Worm (Caenorhabditis elegans) whole organism, L1 larva: ENCODE results near the gene gly-8.

Experiments
- aha-1 ChIP-seq: fragments of 150-350 bp; optimal IDR thresholded peaks from 2 replicates; lab custom pipeline; 2014; ENCODE audit warnings: missing biosample characterization, missing genetic modification characterization
- dsc-1 ChIP-seq: sonication (generic microtip); optimal IDR thresholded peaks from 2 replicates; lab custom pipeline; 2016; ENCODE audit warnings: mild to moderate bottlenecking, missing genetic modification characterization, missing compliant biosample characterization
- irx-1 ChIP-seq: sonication (generic microtip); optimal IDR thresholded peaks from 2 replicates; lab custom pipeline; 2016; ENCODE audit warnings: missing genetic modification characterization, missing compliant biosample characterization
- nhr-77 ChIP-seq: fragments of 150-350 bp; optimal IDR thresholded peaks from 2 replicates; lab custom pipeline; 2014; ENCODE audit warnings: missing biosample characterization, missing genetic modification characterization
- rnt-1 ChIP-seq: sonication (generic microtip); optimal IDR thresholded peaks from 2 replicates; lab custom pipeline; 2016; ENCODE audit warnings: mild to moderate bottlenecking, missing genetic modification characterization, moderate library complexity, missing compliant biosample characterization
- snpc-4 ChIP-seq: fragments of 150-350 bp; optimal IDR thresholded peaks from 2 replicates; lab custom pipeline; 2014; ENCODE audit warnings: missing biosample characterization, missing genetic modification characterization
- tlp-1 ChIP-seq: fragments of 150-350 bp; optimal IDR thresholded peaks from 2 replicates; lab custom pipeline; 2014; ENCODE audit warnings: missing biosample characterization, missing genetic modification characterization
- unc-62 ChIP-seq: fragments of 150-350 bp; optimal IDR thresholded peaks from 2 replicates; lab custom pipeline; 2014; ENCODE audit warnings: missing biosample characterization, missing genetic modification reagents, missing genetic modification characterization
- vab-15 ChIP-seq: sonication (generic microtip); optimal IDR thresholded peaks from 2 replicates; lab custom pipeline; 2017; ENCODE audit warnings: missing genotype, mild to moderate bottlenecking, missing genetic modification characterization, missing compliant biosample characterization

ce11 chrIII:11616446-11616845, 8.6 kb upstream of the gly-8 start, which contains the start of gene ceh-91:
- TF ChIP-seq snpc-4 (tag; lab: Kevin White, UChicago) = no peak
- no peak for TF ChIP-seq dsc-1 (tag; lab: Kevin White, UChicago)
- no peak for TF ChIP-seq unc-62 (GFP tag; lab: Kevin White, UChicago)
- TF ChIP-seq nhr-77 (tag; lab: Kevin White, UChicago) = no peak
- TF ChIP-seq irx-1 (tag; lab: Kevin White, UChicago) = no peak
- no peak for TF ChIP-seq vab-15
- no peak for TF ChIP-seq aha-1 (tag; lab: Kevin White, UChicago)
- no peak for TF ChIP-seq tlp-1 (tag; lab: Kevin White, UChicago)
- no peak for TF ChIP-seq rnt-1 (tag; lab: Kevin White, UChicago)
